Worm (Caenorhabditis elegans): ENCODE data around the gene ZK1248.11.

DNA sequence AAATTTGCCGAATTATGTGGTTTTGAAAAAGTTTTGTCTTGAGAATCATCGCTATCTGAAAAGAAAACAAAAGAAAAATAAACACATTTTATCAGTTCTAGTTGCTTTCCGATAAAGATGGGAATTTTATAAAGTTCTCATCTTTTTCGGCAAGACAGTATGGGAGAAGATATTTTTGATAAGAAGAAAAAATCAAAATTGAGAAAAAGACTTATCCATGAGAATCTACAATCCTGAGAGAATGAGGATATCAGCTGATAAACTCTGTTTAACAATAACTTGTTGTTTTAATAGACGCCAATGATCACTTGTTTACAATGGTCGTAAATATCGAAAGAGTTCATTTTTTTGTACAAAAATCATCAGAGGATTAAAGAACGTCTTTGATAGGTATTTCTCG, 47.7 kb upstream of the ZK1248.11 start, which contains the start of gene F55C12.6:
- TF ChIP-seq aly-2 (tag; optimal IDR thresholded peaks at IDR 0.05), result no peak
- TF ChIP-seq zag-1 (tag; optimal IDR thresholded peaks at IDR 0.05), result no peak
- no peak for TF ChIP-seq lin-13 (GFP tag; optimal IDR thresholded peaks at IDR 0.05)
- TF ChIP-seq grh-1 (GFP tag; IDR thresholded peaks at IDR 0.05), result no peak
- no peak for TF ChIP-seq nhr-77 (tag; optimal IDR thresholded peaks at IDR 0.05)
- TF ChIP-seq unc-62 (GFP tag; optimal IDR thresholded peaks at IDR 0.05), result no peak
- no peak for TF ChIP-seq nhr-84 (tag; optimal IDR thresholded peaks at IDR 0.05)
- no peak for TF ChIP-seq hpl-2 (GFP tag; optimal IDR thresholded peaks at IDR 0.05)
- no peak for TF ChIP-seq fos-1 (tag; optimal IDR thresholded peaks at IDR 0.05)
- no peak for TF ChIP-seq alr-1 (tag; optimal IDR thresholded peaks at IDR 0.05; ENCODE audit: borderline replicate concordance)

Measured in whole organism, L1 larva.